Worm (Caenorhabditis elegans): ENCODE measurements around the gene Y73F8A.32.

Gene Y73F8A.32

DNA sequence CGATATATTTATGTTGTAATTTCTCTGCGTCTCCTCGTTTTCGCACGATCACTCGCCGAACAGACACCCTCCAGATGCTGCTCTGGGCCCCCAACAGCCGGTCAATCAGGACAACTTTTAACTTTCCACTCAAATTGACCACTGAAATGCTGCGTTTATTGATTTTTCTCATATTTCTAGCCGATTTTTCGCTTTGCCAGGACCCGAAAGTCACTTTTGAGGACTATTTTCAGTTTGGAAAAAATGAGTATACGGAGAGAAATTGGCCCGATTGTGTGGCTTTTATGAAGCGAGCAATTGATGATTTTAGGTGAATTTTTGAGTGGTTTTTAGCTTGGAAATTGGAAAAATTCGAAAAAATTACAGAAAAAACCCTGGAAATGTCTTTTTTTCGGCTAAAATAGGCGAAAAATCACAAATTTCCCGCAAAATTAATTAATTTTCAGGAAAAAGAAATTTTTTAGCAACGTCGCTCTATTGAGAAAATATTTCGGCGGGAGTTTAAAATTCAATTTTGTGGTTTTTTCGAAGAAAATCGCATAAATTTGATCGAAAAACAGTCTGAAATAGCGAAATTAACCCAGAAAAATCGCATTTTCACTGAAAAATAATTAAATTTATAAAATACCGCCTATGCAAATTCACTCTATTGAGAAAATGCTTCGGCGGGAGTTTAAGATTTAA, 47.5 kb downstream of the Y73F8A.32 start, which contains the start of gene Y73F8A.26 (continued):
- TF ChIP-seq hrde-1 (tag; optimal IDR thresholded peaks at IDR 0.05; ENCODE audit: borderline replicate concordance) (peak; percentile 74), ama-1 (optimal IDR thresholded peaks at IDR 0.05) (no peak), ama-1 (GFP tag; optimal IDR thresholded peaks at IDR 0.05) (peak in 1 of 2 experiments; percentile 12), ceh-79 (tag; optimal IDR thresholded peaks at IDR 0.05) (peak; percentile 55), ceh-40 (GFP tag; IDR thresholded peaks at IDR 0.05) (no peak), gei-17 (GFP tag; optimal IDR thresholded peaks at IDR 0.05) (no peak), Y79H2A.3 (GFP tag; conservative IDR thresholded peaks at IDR 0.05) (peak; percentile 53; the same call in 1 of the 2 replicates), rcor-1 (GFP tag; IDR thresholded peaks at IDR 0.05) (no peak), attf-5 (GFP tag; optimal IDR thresholded peaks at IDR 0.05) (no peak), ztf-25 (GFP tag; IDR thresholded peaks at IDR 0.05) (no peak), rec-8 (tag; optimal IDR thresholded peaks at IDR 0.05) (no peak), Y56A3A.18 (GFP tag; IDR thresholded peaks at IDR 0.05) (no peak), snpc-4 (GFP tag; optimal IDR thresholded peaks at IDR 0.05) (no peak), snpc-4 (tag; optimal IDR thresholded peaks at IDR 0.05) (peak in 3 of 4 experiments; percentile 25 to 88 (median 46)), nhr-90 (tag; optimal IDR thresholded peaks at IDR 0.05) (peak; percentile 12), mes-4 (tag; optimal IDR thresholded peaks at IDR 0.05) (no peak), D2030.7 (GFP tag; IDR thresholded peaks at IDR 0.05) (peak; percentile 42; the same call in 1 of the 2 replicates), lin-54 (GFP tag; optimal IDR thresholded peaks at IDR 0.05) (peak; percentile 52), ztf-18 (tag; optimal IDR thresholded peaks at IDR 0.05) (peak; percentile 75), madf-6 (GFP tag; IDR thresholded peaks at IDR 0.05) (peak; percentile 37; the same call in 1 of the 2 replicates), him-1 (tag; optimal IDR thresholded peaks at IDR 0.05) (peak; percentile 39), ztf-6 (GFP tag; IDR thresholded peaks at IDR 0.05) (no peak), ceh-100 (GFP tag; IDR thresholded peaks at IDR 0.05) (no peak), mcd-1 (GFP tag; IDR thresholded peaks at IDR 0.05) (peak; percentile 65), tbp1 (GFP tag; optimal IDR thresholded peaks at IDR 0.05) (peak; percentile 3)

DNA sequence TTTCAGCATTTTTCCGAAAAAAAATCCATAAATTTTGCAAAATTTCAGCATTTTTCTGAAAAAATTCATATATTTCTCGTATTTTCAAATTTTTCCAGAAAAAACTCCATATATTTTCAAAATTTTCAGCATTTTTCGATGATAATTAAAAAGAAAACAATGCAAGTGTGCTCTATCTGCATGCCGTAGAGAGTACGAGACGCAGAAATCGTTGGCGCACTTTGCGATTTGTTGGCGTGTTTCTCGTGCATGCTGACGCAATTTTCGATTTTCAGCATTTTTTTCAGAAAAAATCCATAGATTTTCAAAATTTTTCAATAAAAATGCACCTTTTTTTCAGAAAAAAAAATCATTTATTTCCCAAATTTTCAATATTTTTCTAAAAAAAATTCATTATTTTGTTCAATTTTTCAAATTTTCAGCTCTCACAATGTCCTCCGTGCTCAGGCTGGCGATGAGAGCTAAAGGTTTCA, 48.8 kb downstream of the Y73F8A.32 start, which contains the start of gene Y73F8A.27:
Gene Y73F8A.27, plus strand, starts transcription at position 423 of the 473 bp plus-strand sequence.
- TF ChIP-seq fkh-3 (tag; optimal IDR thresholded peaks at IDR 0.05) (no peak), ztf-26 (tag; optimal IDR thresholded peaks at IDR 0.05) (peak; percentile 78), let-526 (GFP tag; IDR thresholded peaks at IDR 0.05) (0 out of 2 replicates have a peak, but pooled peaks have one; percentile 50), lsl-1 (GFP tag; optimal IDR thresholded peaks at IDR 0.05) (peak; percentile 59), snpc-3.4 (tag; optimal IDR thresholded peaks at IDR 0.05) (peak; percentile 94), Y56A3A.18 (GFP tag; IDR thresholded peaks at IDR 0.05) (peak; percentile 69), dpl-1 (GFP tag; optimal IDR thresholded peaks at IDR 0.05) (peak; percentile 59), hlh-12 (tag; optimal IDR thresholded peaks at IDR 0.05) (no peak), F22D6.2 (tag; optimal IDR thresholded peaks at IDR 0.05) (peak; percentile 66), rec-8 (tag; optimal IDR thresholded peaks at IDR 0.05) (no peak), ztf-22 (GFP tag; optimal IDR thresholded peaks at IDR 0.05) (no peak), die-1 (tag; optimal IDR thresholded peaks at IDR 0.05) (no peak), F10E7.11 (tag; optimal IDR thresholded peaks at IDR 0.05) (peak; percentile 62), gei-17 (GFP tag; optimal IDR thresholded peaks at IDR 0.05) (peak; percentile 35), F49E8.2 (tag; optimal IDR thresholded peaks at IDR 0.05; ENCODE audit: insufficient read depth) (peak; percentile 55), lin-35 (GFP tag; optimal IDR thresholded peaks at IDR 0.05) (peak in 2 of 3 experiments; percentile 59 to 88), aptf-3 (GFP tag; IDR thresholded peaks at IDR 0.05) (no peak), ztf-28 (GFP tag; IDR thresholded peaks at IDR 0.05) (peak; percentile 59; the same call in 1 of the 2 replicates), nfyb-1 (GFP tag; IDR thresholded peaks at IDR 0.05) (peak; percentile 92), madf-3 (GFP tag; IDR thresholded peaks at IDR 0.05) (peak; percentile 89), Y53F4B.3 (GFP tag; IDR thresholded peaks at IDR 0.05) (no peak), attf-5 (GFP tag; optimal IDR thresholded peaks at IDR 0.05) (peak; percentile 98), F33H1.4 (GFP tag; IDR thresholded peaks at IDR 0.05) (peak; percentile 58), rpc-1 (optimal IDR thresholded peaks at IDR 0.05) (no peak), rpc-1 (tag; optimal IDR thresholded peaks at IDR 0.05) (no peak), zim-3 (tag; optimal IDR thresholded peaks at IDR 0.05) (no peak), nhr-179 (tag; optimal IDR thresholded peaks at IDR 0.05) (no peak)
